Fruit fly (Drosophila melanogaster) whole organism, wandering third instar larva: Measurements from ENCODE around the gene CG6330.

ENCODE experiments used
- OdsH ChIP-seq: fragments of 200-800 bp; sonication (Bioruptor generic); optimal IDR thresholded peaks from 2 replicates; lab custom pipeline; 2016; ENCODE audit warnings: missing biosample characterization, mild to moderate bottlenecking, missing genetic modification characterization
- usp ChIP-seq: fragments of >200 bp; optimal IDR thresholded peaks from 2 replicates; lab custom pipeline; 2017; ENCODE audit warnings: missing biosample characterization, missing genetic modification characterization

dm6 chr3R:27007022-27007421 is 48.7 kb upstream of the CG6330 start, which contains the start of gene CG6295:
- TF ChIP-seq usp (no peak), OdsH (GFP tag; lab: Kevin White, UChicago) (no peak)
